Fruit fly (Drosophila melanogaster): ENCODE results near the gene CG42780.

Gene CG42780

dm6 chrX:7336962-7337844 lies 5.2 kb upstream of the CG42780 start, which contains the start of gene CBP (continued):
- TF ChIP-seq bsh (GFP tag; optimal IDR thresholded peaks at IDR 0.05) (peak; percentile 95 to 99), CG1792 (GFP tag; optimal IDR thresholded peaks at IDR 0.05) (peak; percentile 95), ranshi (GFP tag; IDR thresholded peaks at IDR 0.05) (peak; percentile 94), CG3726 (GFP tag; IDR thresholded peaks at IDR 0.05) (peak; percentile 95), Hr3 (GFP tag; optimal IDR thresholded peaks at IDR 0.05) (peak; percentile 96), tin (GFP tag; optimal IDR thresholded peaks at IDR 0.05) (peak; percentile 98), CG18262 (tag; optimal IDR thresholded peaks at IDR 0.05) (peak; percentile 99), CG33213 (GFP tag; optimal IDR thresholded peaks at IDR 0.05) (peak; percentile 97), zfh1 (GFP tag; IDR thresholded peaks at IDR 0.05) (peak; percentile 98), CG18619 (GFP tag; optimal IDR thresholded peaks at IDR 0.05) (peak; percentile 97), vvl (GFP tag; IDR thresholded peaks at IDR 0.05) (peak; percentile 98), CG13424 (tag; optimal IDR thresholded peaks at IDR 0.05) (peak; percentile 98), CG7839 (tag; optimal IDR thresholded peaks at IDR 0.05) (peak; percentile 99), Dref (GFP tag; IDR thresholded peaks at IDR 0.05) (no peak), CG9437 (GFP tag; optimal IDR thresholded peaks at IDR 0.05) (peak; percentile 91), Dbx (GFP tag; IDR thresholded peaks at IDR 0.05) (peak; percentile 85), CG6813 (GFP tag; optimal IDR thresholded peaks at IDR 0.05) (peak; percentile 98), CG8765 (GFP tag; IDR thresholded peaks at IDR 0.05) (peak; percentile 95), CG9215 (GFP tag; IDR thresholded peaks at IDR 0.05) (peak; percentile 84), CG2199 (GFP tag; IDR thresholded peaks at IDR 0.05) (peak; percentile 96), CG32532 (GFP tag; IDR thresholded peaks at IDR 0.05) (peak; percentile 94), eve (GFP tag; optimal IDR thresholded peaks at IDR 0.05) (peak; percentile 53 to 99), CG11398 (GFP tag; optimal IDR thresholded peaks at IDR 0.05) (peak; percentile 97)

- TF ChIP-seq aop (GFP tag; IDR thresholded peaks at IDR 0.05) (no peak), Stat92E (GFP tag; optimal IDR thresholded peaks at IDR 0.05) (peak in 1 of 3 experiments; percentile 87), CG31365 (tag; optimal IDR thresholded peaks at IDR 0.05) (peak; percentile 66), ems (GFP tag; optimal IDR thresholded peaks at IDR 0.05) (peak; percentile 88), NfI (GFP tag; optimal IDR thresholded peaks at IDR 0.05) (peak; percentile 90), CoRest (tag; optimal IDR thresholded peaks at IDR 0.05) (peak; percentile 94), wdn (GFP tag; IDR thresholded peaks at IDR 0.05) (peak; percentile 59), disco-r (GFP tag; optimal IDR thresholded peaks at IDR 0.05) (peak; percentile 71), CG6791 (GFP tag; IDR thresholded peaks at IDR 0.05; ENCODE audit: partially characterized antibody) (no peak), zf30C (GFP tag; optimal IDR thresholded peaks at IDR 0.05) (no peak), Taf1 (GFP tag; IDR thresholded peaks at IDR 0.05) (peak; percentile 44; the same call in 1 of the 2 replicates), Usf (GFP tag; optimal IDR thresholded peaks at IDR 0.05) (peak; percentile 82), Meics (GFP tag; optimal IDR thresholded peaks at IDR 0.05) (peak; percentile 84), dpn (GFP tag; optimal IDR thresholded peaks at IDR 0.05) (peak; percentile 88 to 93), Ets65A (GFP tag) (peak; percentile 99), CG9876 (GFP tag; optimal IDR thresholded peaks at IDR 0.05) (peak; percentile 82), Aef1 (GFP tag; IDR thresholded peaks at IDR 0.05) (peak; percentile 81), Fer1 (GFP tag; optimal IDR thresholded peaks at IDR 0.05) (peak; percentile 91), dati (GFP tag; IDR thresholded peaks at IDR 0.05) (peak; percentile 72), CG11560 (tag; IDR thresholded peaks at IDR 0.05) (peak; percentile 60; the same call in 1 of the 3 replicates), CG15011 (GFP tag; optimal IDR thresholded peaks at IDR 0.05) (peak; percentile 83), CG1792 (GFP tag; optimal IDR thresholded peaks at IDR 0.05) (peak; percentile 82), TFAM (GFP tag; optimal IDR thresholded peaks at IDR 0.05) (peak; percentile 67), croc (GFP tag; conservative IDR thresholded peaks at IDR 0.05) (peak; percentile 87), danr (GFP tag; IDR thresholded peaks at IDR 0.05) (peak; percentile 80), zfh2 (GFP tag; optimal IDR thresholded peaks at IDR 0.05) (peak; percentile 35)
Observed at dm6 chrX:7336121-7336961, 4.3 kb upstream of the CG42780 start.
